Worm (Caenorhabditis elegans) whole organism, mixed stage, embryonic: ENCODE data around the gene F41G3.3.

Experiments
- bed-3 ChIP-seq: fragments of 200-800 bp; sonication (Bioruptor generic); optimal IDR thresholded peaks from 3 replicates; lab custom pipeline; 2018; ENCODE audit warnings: mild to moderate bottlenecking, missing genetic modification characterization, moderate library complexity, missing compliant biosample characterization
- ces-1 ChIP-seq: fragments of 150-350 bp; optimal IDR thresholded peaks from 2 replicates; lab custom pipeline; 2014; ENCODE audit warnings: missing biosample characterization, missing genetic modification reagents, missing genetic modification characterization
- drap-1 ChIP-seq: fragments of 200-800 bp; sonication (Bioruptor generic); optimal IDR thresholded peaks from 3 replicates; lab custom pipeline; 2018; ENCODE audit warnings: mild to moderate bottlenecking, missing genetic modification characterization, missing compliant biosample characterization
- elt-1 ChIP-seq: sonication (generic microtip); optimal IDR thresholded peaks from 2 replicates; lab custom pipeline; 2017; ENCODE audit warnings: missing genetic modification characterization, mild to moderate bottlenecking, missing compliant biosample characterization, antibody characterized with exemption, moderate library complexity, borderline replicate concordance; ENCODE audit not compliant: insufficient read depth
- flh-1 ChIP-seq: fragments of 200-800 bp; sonication (Bioruptor generic); optimal IDR thresholded peaks from 2 replicates; lab custom pipeline; 2018; ENCODE audit warnings: mild to moderate bottlenecking, missing genetic modification characterization, moderate library complexity, missing compliant biosample characterization
- nhr-12 ChIP-seq: fragments of 150-350 bp; optimal IDR thresholded peaks from 2 replicates; lab custom pipeline; 2014; ENCODE audit warnings: missing biosample characterization, missing genetic modification characterization
- nhr-28 ChIP-seq: fragments of 150-350 bp; optimal IDR thresholded peaks from 2 replicates; lab custom pipeline; 2014; ENCODE audit warnings: missing biosample characterization, missing genetic modification characterization
- sem-2 ChIP-seq: fragments of 200-800 bp; sonication (Bioruptor generic); optimal IDR thresholded peaks from 2 replicates; lab custom pipeline; 2018; ENCODE audit warnings: mild to moderate bottlenecking, missing genetic modification characterization, missing compliant biosample characterization
- snpc-4 ChIP-seq: fragments of 150-350 bp; optimal IDR thresholded peaks from 2 replicates; lab custom pipeline; 2014; ENCODE audit warnings: missing biosample characterization, missing genetic modification characterization
- sptf-1 ChIP-seq: sonication (generic microtip); optimal IDR thresholded peaks from 2 replicates; lab custom pipeline; 2017; ENCODE audit warnings: mild to moderate bottlenecking, missing genetic modification characterization, moderate library complexity, missing compliant biosample characterization
- unc-39 ChIP-seq: fragments of 150-350 bp; optimal IDR thresholded peaks from 2 replicates; lab custom pipeline; 2014; ENCODE audit warnings: missing biosample characterization, missing genetic modification characterization
- unc-62 ChIP-seq: fragments of 150-350 bp; optimal IDR thresholded peaks from 2 replicates; lab custom pipeline; 2014; ENCODE audit warnings: missing biosample characterization, missing genetic modification reagents, missing genetic modification characterization
- zip-8 ChIP-seq: fragments of 150-350 bp; optimal IDR thresholded peaks from 2 replicates; lab custom pipeline; 2014; ENCODE audit warnings: missing biosample characterization, missing genetic modification characterization
- ztf-11 ChIP-seq: fragments of 150-350 bp; optimal IDR thresholded peaks from 2 replicates; lab custom pipeline; 2014; ENCODE audit warnings: missing biosample characterization, missing genetic modification characterization

DNA sequence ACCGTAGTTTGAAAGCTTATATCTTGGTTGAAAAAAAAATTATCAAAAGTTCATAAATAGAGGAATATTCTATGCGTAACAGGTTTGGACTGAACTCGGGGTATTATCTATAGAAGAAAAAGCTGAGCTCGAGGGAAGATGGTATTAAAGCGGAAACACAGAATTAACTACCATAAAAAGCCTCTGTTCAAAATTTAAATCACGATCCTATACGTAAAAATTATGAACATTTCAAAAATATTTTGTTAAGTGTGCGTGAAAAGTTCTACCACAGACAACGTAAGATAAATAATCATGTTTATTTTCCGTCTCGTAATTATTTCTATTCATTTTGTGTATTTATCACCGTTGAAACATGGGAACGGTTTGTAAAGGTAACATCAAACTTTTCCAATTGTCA is 9.9 kb upstream of the F41G3.3 start, which contains the start of gene F41G3.5:
- TF ChIP-seq ztf-11 (no peak), elt-1 (no peak), nhr-12 (tag; lab: Kevin White, UChicago) (no peak), drap-1 (no peak), unc-39 (tag; lab: Kevin White, UChicago) (no peak), zip-8 (tag; lab: Kevin White, UChicago) (no peak), snpc-4 (no peak), nhr-28 (no peak), ces-1 (GFP tag; lab: Kevin White, UChicago) (no peak), sem-2 (no peak), flh-1 (no peak), unc-62 (GFP tag; lab: Kevin White, UChicago) (no peak), sptf-1 (no peak), bed-3 (GFP tag; lab: Kevin White, UChicago) (no peak)
